Fruit fly (Drosophila melanogaster) whole organism, pupa: ENCODE results near the gene loj.

Experiments used
- CG13204 ChIP-seq: fragments of 200-800 bp; sonication (Bioruptor generic); optimal IDR thresholded peaks from 2 replicates; lab custom pipeline; 2018; ENCODE audit warnings: missing biosample characterization, mild to moderate bottlenecking, missing genetic modification characterization, moderate library complexity
- CG15710 ChIP-seq: fragments of 200-800 bp; sonication (Bioruptor generic); optimal IDR thresholded peaks from 2 replicates; lab custom pipeline; 2018; ENCODE audit warnings: missing biosample characterization, mild to moderate bottlenecking, missing genetic modification characterization, moderate library complexity
- CG17806 ChIP-seq: fragments of 200-800 bp; sonication (Bioruptor generic); optimal IDR thresholded peaks from 2 replicates; lab custom pipeline; 2018; ENCODE audit warnings: missing biosample characterization, mild to moderate bottlenecking, missing genetic modification characterization, moderate library complexity
- CG32121 ChIP-seq: fragments of 200-800 bp; sonication (Bioruptor generic); IDR thresholded peaks from 2 replicates; pipeline ENCODE4 v1.3.6; 2022; ENCODE audit warnings: missing biosample characterization, missing genetic modification characterization
- CG4496 ChIP-seq: fragments of 200-800 bp; sonication (Bioruptor generic); IDR thresholded peaks from 3 replicates; pipeline ENCODE4 v1.3.6; 2022; ENCODE audit warnings: missing biosample characterization, missing genetic modification characterization
- CG8159 ChIP-seq: fragments of 200-800 bp; sonication (Bioruptor generic); optimal IDR thresholded peaks from 3 replicates; lab custom pipeline; 2018; ENCODE audit warnings: missing biosample characterization, mild to moderate bottlenecking, missing genetic modification characterization, moderate library complexity
- CG8301 ChIP-seq: fragments of 200-800 bp; sonication (Bioruptor generic); optimal IDR thresholded peaks from 2 replicates; lab custom pipeline; 2018; ENCODE audit warnings: missing biosample characterization, mild to moderate bottlenecking, missing genetic modification characterization
- D1 ChIP-seq: fragments of 200-800 bp; sonication (Bioruptor generic); optimal IDR thresholded peaks from 2 replicates; lab custom pipeline; 2018; ENCODE audit warnings: missing biosample characterization, mild to moderate bottlenecking, missing genetic modification characterization, moderate library complexity
- Ets98B ChIP-seq: fragments of 200-800 bp; sonication (Bioruptor generic); IDR thresholded peaks from 2 replicates; pipeline ENCODE4 v1.3.6; 2022; ENCODE audit warnings: missing biosample characterization, missing genetic modification characterization
- Pif1A ChIP-seq: fragments of 200-800 bp; sonication (Bioruptor generic); optimal IDR thresholded peaks from 3 replicates; lab custom pipeline; 2016; ENCODE audit warnings: missing biosample characterization, missing genetic modification characterization
- Pif1B ChIP-seq: fragments of 200-800 bp; sonication (Bioruptor generic); optimal IDR thresholded peaks from 3 replicates; lab custom pipeline; 2016; ENCODE audit warnings: missing biosample characterization, missing genetic modification characterization
- fd96Ca ChIP-seq: fragments of 200-800 bp; sonication (Bioruptor generic); IDR thresholded peaks from 3 replicates; pipeline ENCODE4 v1.3.6; 2022; ENCODE audit warnings: missing biosample characterization, missing genetic modification characterization
- gl ChIP-seq: fragments of 200-800 bp; sonication (Bioruptor generic); optimal IDR thresholded peaks from 2 replicates; lab custom pipeline; 2018; ENCODE audit warnings: missing biosample characterization, mild to moderate bottlenecking, missing genetic modification characterization

DNA sequence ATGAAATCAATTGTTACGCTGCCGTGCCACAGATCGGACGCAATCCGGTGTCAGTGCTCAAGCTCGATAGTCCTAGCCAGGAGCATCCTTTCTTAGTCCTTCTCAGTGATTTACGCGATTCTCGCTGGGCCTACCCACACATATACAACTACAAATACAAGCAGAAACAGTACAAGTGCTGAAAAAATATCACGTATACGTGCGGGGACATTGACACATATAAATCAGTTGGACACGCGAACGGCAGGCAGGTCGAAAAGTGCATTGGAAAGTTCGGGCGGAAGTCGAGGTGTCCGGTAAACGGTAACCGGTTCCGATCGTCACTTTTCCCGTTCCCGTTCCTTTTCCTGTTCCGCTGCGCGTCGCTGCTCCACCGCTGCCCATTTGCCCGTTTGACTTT, 16.7 kb downstream of the loj start:
- TF ChIP-seq Pif1B (GFP tag; lab: Kevin White, UChicago) (no peak), Ets98B (GFP tag; lab: Robert Waterston, UW) (no peak), Pif1A (GFP tag; lab: Kevin White, UChicago) (no peak), CG15710 (tag; lab: Kevin White, UChicago) (no peak), CG32121 (GFP tag; lab: Robert Waterston, UW) (no peak), D1 (no peak), CG8159 (tag; lab: Kevin White, UChicago) (no peak), CG17806 (tag; lab: Kevin White, UChicago) (no peak), CG4496 (GFP tag; lab: Robert Waterston, UW) (no peak), fd96Ca (GFP tag; lab: Robert Waterston, UW) (no peak), gl (tag; lab: Kevin White, UChicago) (no peak), CG13204 (no peak), CG8301 (tag; lab: Kevin White, UChicago) (no peak)
